Fruit fly (Drosophila melanogaster) whole organism, prepupa: ENCODE measurements around the gene Naa15-16.

Source experiments
- Blimp-1 ChIP-seq: fragments of 200-800 bp; sonication (Bioruptor generic); optimal IDR thresholded peaks from 3 replicates; lab custom pipeline; 2017; ENCODE audit warnings: missing biosample characterization, missing genetic modification characterization, mild to moderate bottlenecking, moderate library complexity, missing genetic modification reagents
- CG10631 ChIP-seq: fragments of 200-800 bp; sonication (Bioruptor generic); optimal IDR thresholded peaks from 2 replicates; lab custom pipeline; 2016; ENCODE audit warnings: missing biosample characterization, missing genetic modification characterization
- CG10669 ChIP-seq: fragments of 200-800 bp; sonication (Bioruptor generic); optimal IDR thresholded peaks from 3 replicates; lab custom pipeline; 2018; ENCODE audit warnings: missing biosample characterization, mild to moderate bottlenecking, missing genetic modification characterization, moderate library complexity
- CG11294 ChIP-seq: fragments of 200-800 bp; sonication (Bioruptor generic); IDR thresholded peaks from 2 replicates; pipeline ENCODE4 v1.3.6; 2022; ENCODE audit warnings: missing biosample characterization, missing genetic modification characterization
- CG11762 ChIP-seq: fragments of 200-800 bp; sonication (Bioruptor generic); optimal IDR thresholded peaks from 3 replicates; lab custom pipeline; 2016; ENCODE audit warnings: missing biosample characterization, missing genetic modification characterization; ENCODE audit not compliant: insufficient read depth
- CG11902 ChIP-seq: fragments of 200-800 bp; sonication (Bioruptor generic); optimal IDR thresholded peaks from 3 replicates; lab custom pipeline; 2016; ENCODE audit warnings: missing biosample characterization, missing genetic modification characterization
- CG15336 ChIP-seq: fragments of 200-800 bp; sonication (Bioruptor generic); IDR thresholded peaks from 2 replicates; pipeline ENCODE4 v1.3.6; 2022; ENCODE audit warnings: missing biosample characterization, missing genetic modification characterization
- CG1621 ChIP-seq: fragments of 200-800 bp; sonication (Bioruptor generic); optimal IDR thresholded peaks from 3 replicates; lab custom pipeline; 2018; ENCODE audit warnings: missing biosample characterization, mild to moderate bottlenecking, missing genetic modification characterization
- CG31627 ChIP-seq: fragments of 200-800 bp; sonication (Bioruptor generic); optimal IDR thresholded peaks from 3 replicates; lab custom pipeline; 2016; ENCODE audit warnings: missing biosample characterization, missing genetic modification characterization
- CG32006 ChIP-seq: fragments of 200-800 bp; sonication (Bioruptor generic); optimal IDR thresholded peaks from 3 replicates; lab custom pipeline; 2017; ENCODE audit warnings: missing biosample characterization, mild to moderate bottlenecking, missing genetic modification characterization
- CG34406 ChIP-seq: fragments of 200-800 bp; sonication (Bioruptor generic); optimal IDR thresholded peaks from 3 replicates; lab custom pipeline; 2016; ENCODE audit warnings: missing biosample characterization, missing genetic modification characterization
- CG3919 ChIP-seq: fragments of 200-800 bp; sonication (Bioruptor generic); optimal IDR thresholded peaks from 3 replicates; lab custom pipeline; 2016; ENCODE audit warnings: missing biosample characterization, missing genetic modification characterization
- CG4318 ChIP-seq: fragments of 200-800 bp; sonication (Bioruptor generic); optimal IDR thresholded peaks from 3 replicates; lab custom pipeline; 2017; ENCODE audit warnings: missing biosample characterization, mild to moderate bottlenecking, missing genetic modification characterization
- CG6276 ChIP-seq: fragments of 200-800 bp; sonication (Bioruptor generic); optimal IDR thresholded peaks from 2 replicates; lab custom pipeline; 2017; ENCODE audit warnings: missing biosample characterization, mild to moderate bottlenecking, missing genetic modification characterization
- CG6808 ChIP-seq: fragments of 200-800 bp; sonication (Bioruptor generic); optimal IDR thresholded peaks from 3 replicates; lab custom pipeline; 2017; ENCODE audit warnings: missing biosample characterization, missing genetic modification characterization, mild to moderate bottlenecking, moderate library complexity, missing genetic modification reagents
- CG6854 ChIP-seq: fragments of 200-800 bp; sonication (Bioruptor generic); optimal IDR thresholded peaks from 2 replicates; lab custom pipeline; 2017; ENCODE audit warnings: missing biosample characterization, mild to moderate bottlenecking, missing genetic modification characterization
- CG7368 ChIP-seq: fragments of 200-800 bp; sonication (Bioruptor generic); optimal IDR thresholded peaks from 3 replicates; lab custom pipeline; 2016; ENCODE audit warnings: missing biosample characterization, missing genetic modification characterization
- CG8119 ChIP-seq: fragments of 200-800 bp; sonication (Bioruptor generic); IDR thresholded peaks from 3 replicates; pipeline ENCODE4 v1.3.6; 2022; ENCODE audit warnings: missing biosample characterization, missing genetic modification characterization
- CG8319 ChIP-seq: fragments of 200-800 bp; sonication (Bioruptor generic); optimal IDR thresholded peaks from 3 replicates; lab custom pipeline; 2016; ENCODE audit warnings: missing biosample characterization, missing genetic modification characterization
- CG8632 ChIP-seq: fragments of 200-800 bp; sonication (Bioruptor generic); optimal IDR thresholded peaks from 3 replicates; lab custom pipeline; 2016; ENCODE audit warnings: missing biosample characterization, missing genetic modification characterization
- CG9139 ChIP-seq: fragments of 200-800 bp; sonication (Bioruptor generic); optimal IDR thresholded peaks from 3 replicates; lab custom pipeline; 2017; ENCODE audit warnings: missing biosample characterization, mild to moderate bottlenecking, missing genetic modification characterization
- Eip75B ChIP-seq: fragments of 200-800 bp; sonication (Bioruptor generic); optimal IDR thresholded peaks from 3 replicates; lab custom pipeline; 2016; ENCODE audit warnings: missing biosample characterization, missing genetic modification characterization
- Eip78C ChIP-seq: fragments of 200-800 bp; sonication (Bioruptor generic); peaks from one replicate; lab custom pipeline; 2016; ENCODE audit warnings: missing biosample characterization, missing genetic modification characterization
- Ets21C ChIP-seq: fragments of 200-800 bp; sonication (Bioruptor generic); optimal IDR thresholded peaks from 3 replicates; lab custom pipeline; 2016; ENCODE audit warnings: missing biosample characterization, missing genetic modification characterization
- Ets96B ChIP-seq: fragments of 200-800 bp; optimal IDR thresholded peaks from 2 replicates; lab custom pipeline; 2019; ENCODE audit warnings: missing biosample characterization, mild to moderate bottlenecking, missing genetic modification characterization, moderate library complexity
- Gug ChIP-seq: fragments of 200-800 bp; sonication (Bioruptor generic); IDR thresholded peaks from 2 replicates; pipeline ENCODE4 v1.3.6; 2022; ENCODE audit warnings: missing biosample characterization, missing genetic modification characterization
- Hr38 ChIP-seq: sonication (Bioruptor generic); optimal IDR thresholded peaks from 2 replicates; lab custom pipeline; 2016; ENCODE audit warnings: missing biosample characterization, missing genetic modification characterization
- Hr4 ChIP-seq: fragments of 200-800 bp; sonication (Bioruptor generic); optimal IDR thresholded peaks from 3 replicates; lab custom pipeline; 2016; ENCODE audit warnings: missing biosample characterization, missing genetic modification characterization
- Lpt ChIP-seq: fragments of 200-800 bp; sonication (Bioruptor generic); optimal IDR thresholded peaks from 3 replicates; lab custom pipeline; 2016; ENCODE audit warnings: missing biosample characterization, missing genetic modification characterization
- OdsH ChIP-seq: fragments of 200-800 bp; sonication (Bioruptor generic); optimal IDR thresholded peaks from 3 replicates; lab custom pipeline; 2016; ENCODE audit warnings: missing biosample characterization, missing genetic modification characterization
- Sox102F ChIP-seq: fragments of 200-800 bp; sonication (Bioruptor generic); optimal IDR thresholded peaks from 2 replicates; lab custom pipeline; 2016; ENCODE audit warnings: missing biosample characterization, mild to moderate bottlenecking, missing genetic modification characterization
- Sox14 ChIP-seq: fragments of 200-800 bp; sonication (Bioruptor generic); optimal IDR thresholded peaks from 3 replicates; lab custom pipeline; 2016; ENCODE audit warnings: missing biosample characterization, missing genetic modification characterization
- Sox15 ChIP-seq: fragments of 200-800 bp; sonication (Bioruptor generic); optimal IDR thresholded peaks from 3 replicates; lab custom pipeline; 2016; ENCODE audit warnings: missing biosample characterization, missing genetic modification characterization
- achi ChIP-seq: fragments of 200-800 bp; sonication (Bioruptor generic); optimal IDR thresholded peaks from 3 replicates; lab custom pipeline; 2016; ENCODE audit warnings: missing biosample characterization, missing genetic modification characterization
- acj6 ChIP-seq: fragments of 200-800 bp; sonication (Bioruptor generic); optimal IDR thresholded peaks from 3 replicates; lab custom pipeline; 2016; ENCODE audit warnings: missing biosample characterization, missing genetic modification characterization
- dac ChIP-seq: fragments of 200-800 bp; sonication (Bioruptor generic); optimal IDR thresholded peaks from 2 replicates; lab custom pipeline; 2017; ENCODE audit warnings: missing biosample characterization, mild to moderate bottlenecking, missing genetic modification characterization
- eg ChIP-seq: fragments of 200-800 bp; sonication (Bioruptor generic); IDR thresholded peaks from 3 replicates; pipeline ENCODE4 v1.3.6; 2022; ENCODE audit warnings: missing biosample characterization, missing genetic modification characterization
- esn ChIP-seq: fragments of 200-800 bp; sonication (Bioruptor generic); optimal IDR thresholded peaks from 2 replicates; lab custom pipeline; 2016; ENCODE audit warnings: missing biosample characterization, mild to moderate bottlenecking, missing genetic modification characterization, moderate library complexity
- fd59A ChIP-seq: fragments of 200-800 bp; sonication (Bioruptor generic); optimal IDR thresholded peaks from 2 replicates; lab custom pipeline; 2017; ENCODE audit warnings: missing biosample characterization, mild to moderate bottlenecking, missing genetic modification characterization, missing genetic modification reagents
- lz ChIP-seq: fragments of 200-800 bp; sonication (Bioruptor generic); optimal IDR thresholded peaks from 3 replicates; lab custom pipeline; 2016; ENCODE audit warnings: missing biosample characterization, missing genetic modification characterization
- pdm3 ChIP-seq: fragments of 200-800 bp; sonication (Bioruptor generic); optimal IDR thresholded peaks from 3 replicates; lab custom pipeline; 2016; ENCODE audit warnings: missing biosample characterization, missing genetic modification characterization
- salr ChIP-seq, 2 experiments: fragments of 200-800 bp; sonication (Bioruptor generic); optimal IDR thresholded peaks; 3 replicates each; lab custom pipeline; 2016 to 2018; ENCODE audit warnings: missing biosample characterization in 2 of 2, missing genetic modification characterization in 2 of 2, mild to moderate bottlenecking in 1 of 2
- ss ChIP-seq, 2 experiments: fragments of 200-800 bp; sonication (Bioruptor generic); optimal IDR thresholded peaks; 2 replicates in 1 of 2; 3 replicates in 1 of 2; lab custom pipeline; 2017 to 2018; ENCODE audit warnings: mild to moderate bottlenecking in 2 of 2, missing biosample characterization in 2 of 2, missing genetic modification characterization in 2 of 2, moderate library complexity in 1 of 2
- topi ChIP-seq: fragments of 200-800 bp; sonication (Bioruptor generic); optimal IDR thresholded peaks from 3 replicates; lab custom pipeline; 2016; ENCODE audit warnings: missing biosample characterization, missing genetic modification characterization
- vri ChIP-seq: fragments of 200-800 bp; sonication (Bioruptor generic); optimal IDR thresholded peaks from 3 replicates; lab custom pipeline; 2016; ENCODE audit warnings: missing biosample characterization, mild to moderate bottlenecking, missing genetic modification characterization

Gene Naa15-16

DNA sequence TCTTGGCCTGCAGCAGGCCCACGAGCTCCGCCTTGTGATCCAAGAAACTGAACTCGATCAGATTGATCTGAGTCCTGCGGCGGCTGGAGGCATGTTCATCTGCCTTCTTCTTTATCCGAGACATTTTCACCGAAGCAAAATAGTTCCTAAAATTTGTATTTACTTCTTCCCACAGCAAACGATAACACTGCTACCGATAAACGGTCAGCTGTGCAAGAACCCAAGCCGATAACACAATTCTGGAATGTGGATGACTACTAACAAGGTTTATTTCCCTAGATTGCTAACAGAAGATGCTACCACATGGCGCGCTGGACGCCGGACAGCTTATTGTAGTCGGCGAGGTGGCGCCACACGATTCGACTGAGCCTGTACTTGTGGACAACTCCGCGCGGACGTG is 650 bp upstream of the Naa15-16 start, which contains the start of gene CG32533:
Gene CG32533 (minus strand): TSS at position 278 of the 400 bp plus-strand sequence.
- TF ChIP-seq CG3919 (no peak), CG10631 (no peak), Ets96B (tag; lab: Kevin White, UChicago) (no peak), Eip78C (no peak), Eip75B (GFP tag; lab: Kevin White, UChicago) (no peak), ss (GFP tag; optimal IDR thresholded peaks at IDR 0.05; lab: Kevin White, UChicago) (no peak), vri (GFP tag; lab: Kevin White, UChicago) (no peak), Sox102F (GFP tag; lab: Kevin White, UChicago) (no peak), CG9139 (GFP tag; lab: Kevin White, UChicago) (no peak), Sox14 (GFP tag; lab: Kevin White, UChicago) (no peak), CG15336 (GFP tag; lab: Robert Waterston, UW) (no peak), Hr4 (GFP tag; lab: Kevin White, UChicago) (no peak), pdm3 (GFP tag; lab: Kevin White, UChicago) (no peak), CG7368 (GFP tag; lab: Kevin White, UChicago) (no peak), Ets21C (GFP tag; lab: Kevin White, UChicago) (no peak), Sox15 (GFP tag; lab: Kevin White, UChicago) (no peak)

dm6 chrX:19480544-19481127 is 852 bp downstream of the Naa15-16 start:
- TF ChIP-seq CG8119 (GFP tag; lab: Robert Waterston, UW) (no peak), CG11762 (no peak), Hr38 (no peak), Sox14 (GFP tag; lab: Kevin White, UChicago) (no peak), CG4318 (GFP tag; lab: Kevin White, UChicago) (no peak), lz (no peak), CG3919 (no peak), CG6854 (GFP tag; lab: Kevin White, UChicago) (no peak), Eip78C (no peak), Ets96B (tag; lab: Kevin White, UChicago) (no peak), CG8632 (GFP tag; lab: Kevin White, UChicago) (no peak), CG8319 (no peak), CG10669 (GFP tag; lab: Kevin White, UChicago) (no peak), Sox102F (GFP tag; lab: Kevin White, UChicago) (no peak), CG10631 (no peak), CG34406 (GFP tag; lab: Kevin White, UChicago) (no peak), CG6276 (GFP tag; lab: Kevin White, UChicago) (no peak)

dm6 chrX:19485057-19485456 is 5.3 kb downstream of the Naa15-16 start:
- TF ChIP-seq pdm3 (GFP tag; lab: Kevin White, UChicago): no peak
- peak; percentile 31 for TF ChIP-seq fd59A
- no peak for TF ChIP-seq CG11294
- TF ChIP-seq Gug (GFP tag; lab: Robert Waterston, UW): no peak
- TF ChIP-seq acj6 (GFP tag; lab: Kevin White, UChicago): no peak
- TF ChIP-seq Blimp-1 (GFP tag; lab: Kevin White, UChicago): no peak
- TF ChIP-seq salr (GFP tag; optimal IDR thresholded peaks at IDR 0.05; lab: Kevin White, UChicago): peak in 1 of 2 experiments; percentile 53
- TF ChIP-seq CG31627 (GFP tag; lab: Kevin White, UChicago): no peak
- TF ChIP-seq dac (GFP tag; lab: Kevin White, UChicago): no peak
- TF ChIP-seq Sox102F (GFP tag; lab: Kevin White, UChicago): no peak
- no peak for TF ChIP-seq CG11762
- TF ChIP-seq CG34406 (GFP tag; lab: Kevin White, UChicago): no peak
- no peak for TF ChIP-seq Eip75B (GFP tag; lab: Kevin White, UChicago)
- TF ChIP-seq CG3919: no peak
- no peak for TF ChIP-seq vri (GFP tag; lab: Kevin White, UChicago)
- TF ChIP-seq CG6276 (GFP tag; lab: Kevin White, UChicago): no peak
- TF ChIP-seq CG8632 (GFP tag; lab: Kevin White, UChicago): no peak
- TF ChIP-seq topi (GFP tag; lab: Kevin White, UChicago): no peak
- TF ChIP-seq achi (GFP tag; lab: Kevin White, UChicago): no peak
- TF ChIP-seq CG1621: peak; percentile 76
- no peak for TF ChIP-seq Sox14 (GFP tag; lab: Kevin White, UChicago)
- TF ChIP-seq Sox15 (GFP tag; lab: Kevin White, UChicago): no peak
- peak; percentile 53; the same call in 2 of the 3 replicates for TF ChIP-seq eg
- TF ChIP-seq Ets96B (tag; lab: Kevin White, UChicago): peak; percentile 73
- no peak for TF ChIP-seq CG11902 (GFP tag; lab: Kevin White, UChicago)
- TF ChIP-seq CG7368 (GFP tag; lab: Kevin White, UChicago): no peak
- no peak for TF ChIP-seq CG6808 (GFP tag; lab: Kevin White, UChicago)
- TF ChIP-seq CG32006 (GFP tag; lab: Kevin White, UChicago): no peak
- no peak for TF ChIP-seq OdsH (GFP tag; lab: Kevin White, UChicago)
- peak; percentile 37 for TF ChIP-seq CG6854 (GFP tag; lab: Kevin White, UChicago)
- TF ChIP-seq esn: no peak
- TF ChIP-seq Lpt (GFP tag; lab: Kevin White, UChicago): no peak
